Fruit fly (Drosophila melanogaster): ENCODE results near the gene ssp5.

ssp5 gene

DNA sequence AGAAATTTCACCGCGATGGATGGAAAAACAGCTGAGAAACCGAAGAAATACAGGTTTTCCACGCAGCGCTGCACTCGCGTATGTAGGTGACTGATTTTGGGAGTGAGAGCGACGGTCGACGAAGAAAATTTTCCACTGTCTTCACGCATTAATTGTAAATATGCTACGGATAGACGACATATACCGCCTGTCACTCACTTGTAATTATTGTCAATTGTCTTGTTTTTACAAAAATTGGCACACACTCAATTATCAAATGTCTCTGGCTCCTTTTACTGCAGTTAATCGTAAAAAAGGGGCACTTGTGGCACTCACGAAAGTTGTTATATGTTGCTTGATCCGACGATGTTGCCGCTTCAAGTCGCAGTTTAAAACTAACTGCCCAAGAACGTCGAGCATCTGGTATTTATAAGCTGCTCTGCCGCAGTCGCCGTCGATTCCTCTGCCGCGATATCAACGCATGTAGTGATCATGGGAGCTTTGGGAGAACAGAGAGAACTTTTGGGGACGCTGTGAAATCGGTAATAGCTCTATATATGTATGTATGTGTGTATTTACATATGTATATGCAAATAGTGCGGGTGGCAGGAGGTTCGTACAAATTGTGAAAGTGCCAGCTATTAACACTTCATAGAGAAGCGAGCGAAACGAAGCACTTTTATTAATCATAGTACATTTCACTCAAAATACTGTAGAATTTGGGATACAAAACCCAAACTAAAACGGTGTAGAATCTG is 39.8 kb upstream of the ssp5 start, which contains the start of gene mfas:
Gene mfas, minus strand, starts transcription at position 382 of the 737 bp plus-strand sequence.
- TF ChIP-seq dsf (GFP tag; optimal IDR thresholded peaks at IDR 0.05; ENCODE audit: borderline replicate concordance) = no peak
- TF ChIP-seq brk (GFP tag; optimal IDR thresholded peaks at IDR 0.05) = no peak
- peak; percentile 49 for TF ChIP-seq Hr83 (GFP tag; optimal IDR thresholded peaks at IDR 0.05; ENCODE audit: poor library complexity, severe bottlenecking)
- peak; percentile 4 for TF ChIP-seq h (GFP tag; optimal IDR thresholded peaks at IDR 0.05)
- TF ChIP-seq HLH106 (tag; optimal IDR thresholded peaks at IDR 0.05) = no peak
- TF ChIP-seq GATAd (GFP tag; optimal IDR thresholded peaks at IDR 0.05) = no peak
- TF ChIP-seq rgr (GFP tag; optimal IDR thresholded peaks at IDR 0.05) = peak; percentile 22
- TF ChIP-seq Hr78 (GFP tag; optimal IDR thresholded peaks at IDR 0.05) = no peak
- peak; percentile 14 for TF ChIP-seq Jra (GFP tag; optimal IDR thresholded peaks at IDR 0.05)
- no peak for TF ChIP-seq pan (optimal IDR thresholded peaks at IDR 0.05)
- no peak for TF ChIP-seq dmrt93B (GFP tag; optimal IDR thresholded peaks at IDR 0.05)
- peak; percentile 18 for TF ChIP-seq tai (GFP tag; optimal IDR thresholded peaks at IDR 0.05)
- no peak for TF ChIP-seq Hnf4 (GFP tag; optimal IDR thresholded peaks at IDR 0.05)
- no peak for TF ChIP-seq Sp1 (GFP tag; optimal IDR thresholded peaks at IDR 0.05)
- no peak for TF ChIP-seq ey (GFP tag; optimal IDR thresholded peaks at IDR 0.05)
- TF ChIP-seq fru (GFP tag; optimal IDR thresholded peaks at IDR 0.05) = peak; percentile 58
- TF ChIP-seq br (GFP tag; optimal IDR thresholded peaks at IDR 0.05) = peak; percentile 6
- TF ChIP-seq OdsH (GFP tag; optimal IDR thresholded peaks at IDR 0.05) = no peak

DNA sequence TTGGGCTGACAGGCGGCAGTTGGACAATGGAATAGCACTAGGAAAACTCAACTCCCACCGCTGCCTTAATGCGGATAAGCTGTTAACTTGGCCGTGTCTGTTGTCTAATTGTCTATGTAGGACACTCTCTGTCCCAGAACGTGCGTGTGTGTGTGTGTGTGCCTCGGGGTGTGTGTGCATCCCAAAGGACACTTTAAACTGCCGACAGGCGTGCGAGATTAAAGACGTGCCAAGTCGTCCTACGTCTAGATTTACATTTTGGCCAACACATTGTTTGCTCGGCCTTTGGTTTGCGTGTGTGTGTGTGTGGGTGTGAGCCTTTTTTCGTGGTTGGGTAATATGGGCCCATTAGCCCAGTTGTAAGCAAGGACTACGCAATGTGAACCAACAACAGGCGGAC is 34.8 kb upstream of the ssp5 start:
- TF ChIP-seq brk (GFP tag; optimal IDR thresholded peaks at IDR 0.05) (no peak), Dfd (GFP tag; optimal IDR thresholded peaks at IDR 0.05) (peak; percentile 39)

DNA sequence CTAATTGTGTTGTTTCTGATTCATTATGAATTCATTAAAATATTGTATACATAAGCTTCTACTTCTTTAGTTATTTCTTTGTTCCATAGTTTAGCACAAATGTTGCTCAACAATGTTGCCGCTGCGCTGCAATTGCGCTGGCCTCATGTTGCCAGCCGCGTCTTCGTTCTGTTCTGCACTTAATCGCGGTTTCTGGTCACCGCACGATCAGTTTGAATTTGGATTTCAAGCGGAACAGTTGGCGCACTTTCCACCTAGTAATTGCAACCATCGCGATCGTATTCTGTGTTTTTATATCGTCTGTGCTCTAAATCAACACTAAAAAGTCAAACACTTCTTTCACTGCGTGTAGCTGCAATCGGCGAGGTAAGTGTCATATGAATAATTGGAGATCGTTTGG is 33.9 kb upstream of the ssp5 start, which contains the start of gene Ect3:
Gene Ect3, plus strand, starts transcription at position 205 of the 400 bp plus-strand sequence.
- TF ChIP-seq jim (GFP tag; optimal IDR thresholded peaks at IDR 0.05) = no peak
- TF ChIP-seq woc (GFP tag; optimal IDR thresholded peaks at IDR 0.05) = no peak
- no peak for TF ChIP-seq CG9705 (GFP tag; optimal IDR thresholded peaks at IDR 0.05)

DNA sequence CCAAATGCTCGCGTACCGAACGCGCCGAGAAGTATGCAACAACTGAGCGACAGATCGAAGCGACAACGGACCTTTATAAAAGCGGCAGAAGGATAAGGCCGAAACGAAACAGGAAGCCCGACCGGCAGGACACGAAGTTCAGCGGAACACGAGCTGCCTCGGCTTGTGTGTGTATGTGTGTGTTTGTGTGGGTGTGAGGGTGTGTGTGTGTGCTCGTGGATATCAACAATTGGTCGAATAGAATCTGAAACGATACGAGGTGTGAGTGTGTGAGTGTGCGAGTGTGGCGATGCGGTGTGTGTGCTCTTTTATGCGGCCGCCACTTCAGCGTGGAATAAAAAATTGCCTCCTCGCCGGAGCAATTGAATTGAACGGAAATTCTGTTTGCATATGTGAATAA is 27.5 kb upstream of the ssp5 start, which contains the start of gene Tk:
Gene Tk, minus strand, starts transcription at position 57 of the 400 bp plus-strand sequence.
- TF ChIP-seq Mio (GFP tag; optimal IDR thresholded peaks at IDR 0.05) = no peak
- TF ChIP-seq brk (GFP tag; optimal IDR thresholded peaks at IDR 0.05) = no peak
- no peak for TF ChIP-seq Hr83 (GFP tag; optimal IDR thresholded peaks at IDR 0.05; ENCODE audit: poor library complexity, severe bottlenecking)
- no peak for TF ChIP-seq Jra (GFP tag; optimal IDR thresholded peaks at IDR 0.05)
- TF ChIP-seq h (GFP tag; optimal IDR thresholded peaks at IDR 0.05) = no peak

DNA sequence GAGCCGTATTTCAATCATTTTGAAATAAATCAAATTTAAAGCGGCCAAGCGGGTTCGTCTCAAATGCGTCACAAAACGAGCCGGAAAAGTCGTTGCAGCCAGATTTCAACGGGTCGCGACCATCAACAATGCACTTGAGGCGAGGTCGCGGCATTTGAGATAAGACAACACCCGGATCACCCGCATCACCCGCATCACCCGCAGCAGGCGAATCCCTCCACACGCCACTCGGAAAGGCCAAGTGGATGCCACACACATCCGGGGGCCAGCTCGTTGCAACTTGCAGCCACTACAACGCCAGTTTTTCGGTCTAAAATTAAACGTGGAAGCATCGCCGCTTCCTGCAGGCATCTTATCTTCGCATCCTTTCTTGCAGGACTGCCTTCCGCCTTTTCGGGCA is 26.5 kb upstream of the ssp5 start:
- TF ChIP-seq Hr78 (GFP tag; optimal IDR thresholded peaks at IDR 0.05) (no peak), foxo (GFP tag; optimal IDR thresholded peaks at IDR 0.05) (no peak), Jra (GFP tag; optimal IDR thresholded peaks at IDR 0.05) (no peak), CG32264 (GFP tag; optimal IDR thresholded peaks at IDR 0.05) (no peak), Rel (GFP tag; optimal IDR thresholded peaks at IDR 0.05) (no peak), Rel (tag; optimal IDR thresholded peaks at IDR 0.05) (no peak), Hr83 (GFP tag; optimal IDR thresholded peaks at IDR 0.05; ENCODE audit: poor library complexity, severe bottlenecking) (no peak), N (GFP tag; optimal IDR thresholded peaks at IDR 0.05) (no peak), Vsx2 (GFP tag; optimal IDR thresholded peaks at IDR 0.05; ENCODE audit: partially characterized antibody) (no peak), dmrt93B (GFP tag; optimal IDR thresholded peaks at IDR 0.05) (no peak), br (GFP tag; optimal IDR thresholded peaks at IDR 0.05) (no peak), CrebA (GFP tag; optimal IDR thresholded peaks at IDR 0.05; ENCODE audit: borderline replicate concordance) (no peak), Dfd (GFP tag; optimal IDR thresholded peaks at IDR 0.05) (no peak), Sp1 (GFP tag; optimal IDR thresholded peaks at IDR 0.05) (no peak), fru (GFP tag; optimal IDR thresholded peaks at IDR 0.05) (no peak), HLH106 (tag; optimal IDR thresholded peaks at IDR 0.05) (no peak), Abd-B (GFP tag; optimal IDR thresholded peaks at IDR 0.05) (no peak), Myc (optimal IDR thresholded peaks at IDR 0.05) (no peak)

Measured in whole organism, wandering third instar larva.